Worm (Caenorhabditis elegans) whole organism, midembryonic: ENCODE measurements around the gene ric-7.

Experiments
- T22C8.4 ChIP-seq: fragments of 200-800 bp; sonication (Bioruptor generic); IDR thresholded peaks from 2 replicates; pipeline ENCODE4 v1.3.6; 2022; ENCODE audit warnings: missing genetic modification characterization, missing compliant biosample characterization
- cog-1 ChIP-seq: sonication (generic microtip); optimal IDR thresholded peaks from 2 replicates; lab custom pipeline; 2016; ENCODE audit warnings: missing genetic modification characterization, missing compliant biosample characterization
- flt-1 ChIP-seq: fragments of 200-800 bp; sonication (Bioruptor generic); IDR thresholded peaks from 2 replicates; pipeline ENCODE4 v1.3.6; 2022; ENCODE audit warnings: missing genetic modification characterization, missing compliant biosample characterization
- klf-2 ChIP-seq: fragments of 200-800 bp; sonication (Bioruptor generic); conservative IDR thresholded peaks from 2 replicates; pipeline ENCODE4 v1.3.6; 2022; ENCODE audit warnings: missing genetic modification reagents, missing genetic modification characterization, missing compliant biosample characterization
- med-1 ChIP-seq: sonication (generic microtip); optimal IDR thresholded peaks from 2 replicates; lab custom pipeline; 2017; ENCODE audit warnings: missing genetic modification characterization, mild to moderate bottlenecking, missing compliant biosample characterization, antibody characterized with exemption, missing genetic modification reagents; ENCODE audit not compliant: insufficient read depth
- ref-1 ChIP-seq: fragments of 200-800 bp; sonication (Bioruptor generic); conservative IDR thresholded peaks from 2 replicates; pipeline ENCODE4 v1.3.6; 2022; ENCODE audit warnings: missing genetic modification reagents, missing genetic modification characterization, missing compliant biosample characterization
- tab-1 ChIP-seq: fragments of 200-800 bp; sonication (Bioruptor generic); IDR thresholded peaks from 2 replicates; pipeline ENCODE4 v1.3.6; 2022; ENCODE audit warnings: missing genetic modification characterization, missing compliant biosample characterization
- ztf-23 ChIP-seq: fragments of 200-800 bp; sonication (Bioruptor generic); IDR thresholded peaks from 2 replicates; pipeline ENCODE4 v1.3.6; 2022; ENCODE audit warnings: missing genetic modification reagents, missing genetic modification characterization, missing compliant biosample characterization
- ztf-29 ChIP-seq: fragments of 200-800 bp; sonication (Bioruptor generic); IDR thresholded peaks from 2 replicates; pipeline ENCODE4 v1.3.6; 2022; ENCODE audit warnings: missing genetic modification reagents, missing genetic modification characterization, missing compliant biosample characterization

ric-7 gene

DNA sequence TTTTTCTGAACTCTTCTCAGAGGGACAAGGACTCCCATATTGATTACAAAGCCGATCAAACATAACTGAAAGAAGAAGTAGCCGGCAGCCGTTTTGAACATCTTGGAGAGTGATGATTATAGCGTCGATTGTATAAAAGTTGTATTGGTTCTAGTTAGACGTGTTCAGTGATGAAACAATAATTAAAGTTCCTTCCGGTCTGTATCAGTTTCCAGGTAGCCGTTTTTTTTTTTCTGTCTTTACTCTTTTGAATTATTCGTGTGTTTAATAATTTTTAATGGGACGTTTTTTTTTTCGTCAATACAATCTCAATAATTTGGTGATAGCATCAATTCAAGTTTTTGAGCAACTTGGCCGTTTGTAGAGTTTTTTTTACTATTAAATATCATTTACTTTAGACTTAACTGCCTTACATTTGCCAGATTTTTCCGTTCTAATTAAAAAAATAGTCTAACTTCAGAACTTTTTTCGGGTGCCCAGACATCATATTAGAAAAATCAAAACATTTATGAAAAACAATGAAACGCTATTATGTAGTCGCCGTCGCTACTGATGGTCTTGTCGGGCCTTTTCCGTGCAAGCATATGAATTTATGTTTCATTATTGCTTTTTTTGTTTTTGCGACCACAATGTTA is 59.2 kb downstream of the ric-7 start, which contains the start of the genes srx-10 and clec-226:
Gene srx-10 (minus strand): TSS at position 101 of the 635 bp plus-strand sequence.
Gene clec-226 (plus strand): TSS at position 585 of the 635 bp plus-strand sequence.
- TF ChIP-seq cog-1 (tag; lab: Kevin White, UChicago) (no peak), ztf-29 (GFP tag; lab: Robert Waterston, UW) (no peak)

- TF ChIP-seq flt-1 (GFP tag; lab: Robert Waterston, UW) (no peak), T22C8.4 (no peak), klf-2 (GFP tag; lab: Robert Waterston, UW) (no peak), ref-1 (GFP tag; lab: Robert Waterston, UW) (no peak), tab-1 (GFP tag; lab: Robert Waterston, UW) (no peak), ztf-23 (GFP tag; lab: Robert Waterston, UW) (no peak), cog-1 (tag; lab: Kevin White, UChicago) (no peak), ztf-29 (GFP tag; lab: Robert Waterston, UW) (no peak), med-1 (GFP tag; lab: Kevin White, UChicago) (no peak)
Measured at ce11 chrV:13942082-13942481, 63.6 kb downstream of the ric-7 start, which contains the start of gene dpr-1. Gene dpr-1, minus strand, starts transcription at chrV:13942182.
